Worm (Caenorhabditis elegans): ENCODE results near the gene K03H1.9.

DNA sequence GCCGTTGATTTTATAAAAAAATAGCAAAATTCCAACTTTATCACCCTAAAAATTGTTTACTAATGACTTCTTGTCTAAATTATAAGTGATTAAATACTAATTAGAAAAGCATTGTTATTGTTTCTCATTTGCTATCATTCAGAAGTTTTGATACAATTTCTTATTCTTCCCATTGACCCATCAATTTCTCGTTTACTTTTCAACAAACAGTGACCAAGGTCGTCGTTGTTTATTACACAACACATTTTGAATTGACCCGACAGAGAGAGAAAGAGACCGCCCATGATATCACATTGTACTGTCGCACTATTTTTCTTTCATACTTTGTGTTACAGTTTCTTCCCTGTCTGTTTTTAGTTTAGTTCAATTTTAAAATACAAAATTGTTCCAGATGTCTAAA, 13.9 kb downstream of the K03H1.9 start, which contains the start of gene ttr-2:
- TF ChIP-seq ceh-28 (tag; optimal IDR thresholded peaks at IDR 0.05) (no peak), lin-39 (tag; optimal IDR thresholded peaks at IDR 0.05) (no peak), snpc-1.2 (GFP tag; IDR thresholded peaks at IDR 0.05) (no peak), dpl-1 (GFP tag; optimal IDR thresholded peaks at IDR 0.05) (no peak), F10B5.3 (tag; optimal IDR thresholded peaks at IDR 0.05) (no peak), nhr-10 (tag; optimal IDR thresholded peaks at IDR 0.05) (no peak), unc-62 (GFP tag; optimal IDR thresholded peaks at IDR 0.05 in 1 of 2) (no peak), unc-62 (tag; optimal IDR thresholded peaks at IDR 0.05) (no peak), fkh-10 (GFP tag; optimal IDR thresholded peaks at IDR 0.05) (no peak), dmd-6 (GFP tag; IDR thresholded peaks at IDR 0.05) (no peak), lin-38 (GFP tag; IDR thresholded peaks at IDR 0.05) (no peak), lir-3 (tag; optimal IDR thresholded peaks at IDR 0.05) (no peak), vab-7 (GFP tag; IDR thresholded peaks at IDR 0.05) (no peak)

Measured in whole organism, L4 larva.